Worm (Caenorhabditis elegans): ENCODE data around the gene wdr-37.

DNA sequence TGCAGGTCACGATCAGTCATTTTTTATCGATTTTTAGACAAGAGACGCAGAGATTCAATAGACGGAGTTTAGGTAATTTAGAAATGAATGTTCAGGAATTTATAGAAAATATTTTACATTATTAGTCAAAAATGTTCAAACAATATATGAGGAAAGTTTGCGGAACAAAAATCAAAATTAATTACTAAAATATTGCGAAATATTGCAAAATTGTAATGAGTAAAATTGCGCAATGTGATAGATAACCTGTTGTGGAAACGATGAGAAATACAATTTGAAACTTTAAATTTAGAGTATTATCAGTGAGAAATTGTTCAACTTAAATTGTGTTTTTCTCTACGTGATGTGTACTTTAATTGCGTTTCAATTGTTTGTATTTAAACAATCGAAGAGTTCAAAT, 18.8 kb downstream of the wdr-37 start, which contains the start of gene F56D2.5:
- TF ChIP-seq tbx-2 (tag; optimal IDR thresholded peaks at IDR 0.05): no peak
- no peak for TF ChIP-seq unc-86 (tag; optimal IDR thresholded peaks at IDR 0.05)
